Fruit fly (Drosophila melanogaster) whole organism, prepupa: ENCODE results near the gene CG6118.
A peak's percentile ranks its signal among the peaks of the same experiment; 100 is the strongest.

ENCODE experiments used
- Blimp-1 ChIP-seq: fragments of 200-800 bp; sonication (Bioruptor generic); optimal IDR thresholded peaks from 3 replicates; lab custom pipeline; 2017; ENCODE audit warnings: missing biosample characterization, missing genetic modification characterization, mild to moderate bottlenecking, moderate library complexity, missing genetic modification reagents
- CG11762 ChIP-seq: fragments of 200-800 bp; sonication (Bioruptor generic); optimal IDR thresholded peaks from 3 replicates; lab custom pipeline; 2016; ENCODE audit warnings: missing biosample characterization, missing genetic modification characterization; ENCODE audit not compliant: insufficient read depth
- CG15336 ChIP-seq: fragments of 200-800 bp; sonication (Bioruptor generic); IDR thresholded peaks from 2 replicates; pipeline ENCODE4 v1.3.6; 2022; ENCODE audit warnings: missing biosample characterization, missing genetic modification characterization
- CG9139 ChIP-seq: fragments of 200-800 bp; sonication (Bioruptor generic); optimal IDR thresholded peaks from 3 replicates; lab custom pipeline; 2017; ENCODE audit warnings: missing biosample characterization, mild to moderate bottlenecking, missing genetic modification characterization
- Sox102F ChIP-seq: fragments of 200-800 bp; sonication (Bioruptor generic); optimal IDR thresholded peaks from 2 replicates; lab custom pipeline; 2016; ENCODE audit warnings: missing biosample characterization, mild to moderate bottlenecking, missing genetic modification characterization
- fkh ChIP-seq: fragments of 200-800 bp; sonication (Bioruptor generic); optimal IDR thresholded peaks from 3 replicates; lab custom pipeline; 2017; ENCODE audit warnings: missing biosample characterization, mild to moderate bottlenecking, missing genetic modification characterization, moderate library complexity
- vri ChIP-seq: fragments of 200-800 bp; sonication (Bioruptor generic); optimal IDR thresholded peaks from 3 replicates; lab custom pipeline; 2016; ENCODE audit warnings: missing biosample characterization, mild to moderate bottlenecking, missing genetic modification characterization

dm6 chr3R:15433340-15433945, 1.1 kb downstream of the CG6118 start:
- TF ChIP-seq Blimp-1 (GFP tag; lab: Kevin White, UChicago): peak; percentile 83
- no peak for TF ChIP-seq vri (GFP tag; lab: Kevin White, UChicago)
- TF ChIP-seq CG15336 (GFP tag; lab: Robert Waterston, UW): no peak
- no peak for TF ChIP-seq Sox102F (GFP tag; lab: Kevin White, UChicago)
- no peak for TF ChIP-seq CG11762 (GFP tag; lab: Kevin White, UChicago)
- TF ChIP-seq fkh (GFP tag; lab: Kevin White, UChicago): no peak
- no peak for TF ChIP-seq CG9139 (GFP tag; lab: Kevin White, UChicago)
